Worm (Caenorhabditis elegans) whole organism, midembryonic: ENCODE measurements around the gene ttr-11.

Source experiments
- klf-2 ChIP-seq: fragments of 200-800 bp; sonication (Bioruptor generic); conservative IDR thresholded peaks from 2 replicates; pipeline ENCODE4 v1.3.6; 2022; ENCODE audit warnings: missing genetic modification reagents, missing genetic modification characterization, missing compliant biosample characterization
- med-1 ChIP-seq: sonication (generic microtip); optimal IDR thresholded peaks from 2 replicates; lab custom pipeline; 2017; ENCODE audit warnings: missing genetic modification characterization, mild to moderate bottlenecking, missing compliant biosample characterization, antibody characterized with exemption, missing genetic modification reagents; ENCODE audit not compliant: insufficient read depth
- ztf-29 ChIP-seq: fragments of 200-800 bp; sonication (Bioruptor generic); IDR thresholded peaks from 2 replicates; pipeline ENCODE4 v1.3.6; 2022; ENCODE audit warnings: missing genetic modification reagents, missing genetic modification characterization, missing compliant biosample characterization

ce11 chrV:20603014-20603413, at the start of gene ttr-11:
- no peak for TF ChIP-seq ztf-29 (GFP tag; lab: Robert Waterston, UW)
- TF ChIP-seq klf-2 (GFP tag; lab: Robert Waterston, UW): no peak
- TF ChIP-seq med-1 (GFP tag; lab: Kevin White, UChicago): no peak
